Worm (Caenorhabditis elegans): Measurements from ENCODE around the gene srx-88.

DNA sequence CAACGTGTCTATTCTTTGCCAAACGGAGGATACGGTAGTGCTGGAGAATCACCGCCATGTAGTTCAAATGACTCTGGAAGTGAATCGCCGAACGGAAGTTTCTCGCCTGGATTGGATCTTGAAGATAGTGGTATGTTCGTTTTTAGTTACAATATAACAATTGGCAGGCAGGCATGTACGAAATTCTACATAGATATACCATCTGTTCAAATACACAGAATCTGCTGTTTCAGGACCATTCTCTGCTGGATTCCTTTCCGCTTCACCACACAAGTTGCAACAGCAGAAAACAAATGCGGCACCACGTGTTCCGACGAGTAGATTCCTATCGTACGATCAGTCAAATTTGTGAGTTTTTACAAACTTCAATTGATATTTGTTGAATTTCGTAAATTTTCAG, 43.8 kb upstream of the srx-88 start:
- TF ChIP-seq ref-1 (GFP tag; conservative IDR thresholded peaks at IDR 0.05) (no peak), cog-1 (tag; optimal IDR thresholded peaks at IDR 0.05) (no peak), T22C8.4 (GFP tag; IDR thresholded peaks at IDR 0.05) (no peak), flt-1 (GFP tag; IDR thresholded peaks at IDR 0.05) (no peak), klf-2 (GFP tag; conservative IDR thresholded peaks at IDR 0.05) (no peak)

Measured in whole organism, midembryonic.